Worm (Caenorhabditis elegans): ENCODE data around the gene spin-2.

spin-2 gene

DNA sequence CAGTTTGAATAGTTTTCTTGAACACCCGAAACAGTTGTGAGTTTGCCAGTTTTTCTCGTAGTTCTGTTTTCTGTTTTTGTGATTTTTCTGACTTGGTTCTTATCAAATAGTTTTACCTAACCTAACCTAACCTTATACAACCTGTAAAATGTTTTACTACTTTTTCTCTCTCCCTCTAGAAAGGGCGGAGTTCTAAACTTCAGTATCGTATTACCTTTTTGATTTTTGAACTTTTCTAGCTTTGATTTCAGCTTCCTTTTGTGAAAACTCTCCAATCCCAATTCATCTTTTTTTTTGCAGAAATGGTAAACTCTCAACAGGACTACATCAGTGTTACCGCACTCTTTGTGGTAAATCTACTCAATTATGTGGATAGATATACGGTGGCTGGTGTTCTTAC lies at the start of gene spin-2:
Gene spin-2 (plus strand): TSS at position 301 of the 400 bp plus-strand sequence.
- TF ChIP-seq nhr-71 (tag; optimal IDR thresholded peaks at IDR 0.05) (no peak), F16B12.6 (tag; optimal IDR thresholded peaks at IDR 0.05) (no peak), unc-86 (tag; optimal IDR thresholded peaks at IDR 0.05) (no peak), jun-1 (tag; optimal IDR thresholded peaks at IDR 0.05) (no peak), hlh-4 (tag; optimal IDR thresholded peaks at IDR 0.05) (no peak), sox-4 (tag; optimal IDR thresholded peaks at IDR 0.05) (no peak), lin-35 (GFP tag; optimal IDR thresholded peaks at IDR 0.05) (no peak), nhr-19 (GFP tag; conservative IDR thresholded peaks at IDR 0.05) (no peak), pag-3 (tag; optimal IDR thresholded peaks at IDR 0.05; ENCODE audit: borderline replicate concordance, insufficient read depth) (no peak), nhr-85 (tag) (no peak), alr-1 (tag; optimal IDR thresholded peaks at IDR 0.05; ENCODE audit: borderline replicate concordance) (no peak)

DNA sequence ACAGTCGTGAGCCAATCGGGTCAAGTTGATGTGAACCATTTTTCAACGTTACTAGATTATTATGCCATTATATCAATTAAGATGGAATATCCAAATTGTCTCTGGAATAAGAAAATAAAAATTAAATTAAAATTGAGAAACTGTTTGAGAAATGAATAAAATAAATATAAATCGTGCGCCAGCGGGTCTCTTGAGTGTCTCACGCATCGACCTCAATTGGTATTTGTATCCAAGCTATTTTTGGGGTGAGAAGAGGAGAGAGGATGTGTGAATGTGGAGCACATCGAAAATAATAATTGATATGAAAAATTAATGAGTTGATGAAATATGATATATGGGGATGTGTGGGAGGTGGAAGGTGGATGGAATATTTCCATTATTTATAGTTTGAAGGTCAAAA lies 47.9 kb upstream of the spin-2 start, which contains the start of gene F49E11.2:
Gene F49E11.2 (minus strand): TSS at position 101 of the 400 bp plus-strand sequence.
- TF ChIP-seq zip-4 (GFP tag; optimal IDR thresholded peaks at IDR 0.05): no peak

DNA sequence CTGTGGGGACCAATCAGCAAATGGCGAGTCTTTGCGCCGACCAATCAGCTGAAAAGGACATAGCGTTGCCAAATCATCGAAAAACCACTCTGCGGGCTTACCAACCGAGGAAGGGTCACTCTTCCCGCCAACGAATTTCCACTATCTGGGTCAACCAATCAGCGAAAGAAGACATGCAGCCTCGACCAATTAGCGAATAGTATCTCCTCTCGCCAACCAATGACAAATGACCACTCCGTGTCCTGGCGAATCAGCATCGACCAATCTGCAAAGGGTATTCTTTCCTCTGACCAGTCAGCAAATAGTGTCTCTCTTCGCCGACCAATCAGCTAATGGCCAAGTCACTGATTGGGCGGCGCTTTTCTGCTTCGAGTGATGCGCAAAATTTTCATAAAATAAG lies 45.3 kb upstream of the spin-2 start:
- TF ChIP-seq efl-1 (optimal IDR thresholded peaks at IDR 0.05) (no peak), efl-1 (GFP tag; optimal IDR thresholded peaks at IDR 0.05 in 1 of 2) (peak in 1 of 2 experiments; percentile 77), ces-1 (GFP tag; optimal IDR thresholded peaks at IDR 0.05) (no peak), snu-23 (GFP tag; optimal IDR thresholded peaks at IDR 0.05) (no peak), C16A3.4 (tag; optimal IDR thresholded peaks at IDR 0.05) (no peak), fkh-8 (tag; optimal IDR thresholded peaks at IDR 0.05) (no peak), zip-4 (GFP tag; optimal IDR thresholded peaks at IDR 0.05) (no peak), unc-98 (GFP tag; IDR thresholded peaks at IDR 0.05) (no peak)

DNA sequence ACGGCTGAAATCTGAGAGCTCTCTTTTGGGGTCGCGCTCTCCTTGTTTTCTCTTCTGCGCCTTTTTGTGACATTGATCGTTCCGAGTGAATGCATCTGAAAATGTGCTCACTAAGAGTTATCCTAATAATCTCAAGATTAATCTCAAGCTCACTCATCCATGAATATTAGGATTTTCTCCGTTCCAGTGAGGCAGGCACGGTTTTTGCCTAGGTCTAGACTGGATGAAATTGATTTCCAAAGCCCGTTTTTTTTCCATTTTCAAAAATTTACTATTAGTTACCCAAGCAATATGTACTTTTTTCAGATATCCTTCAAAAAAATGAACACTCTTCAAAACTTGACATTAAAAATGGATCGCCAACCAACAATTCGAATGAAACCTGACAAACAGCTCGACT lies 44.7 kb upstream of the spin-2 start, which contains the start of gene amt-2:
Gene amt-2 (plus strand): TSS at position 301 of the 400 bp plus-strand sequence.
- no peak for TF ChIP-seq efl-1 (optimal IDR thresholded peaks at IDR 0.05)
- TF ChIP-seq efl-1 (GFP tag; optimal IDR thresholded peaks at IDR 0.05 in 1 of 2): no peak
- TF ChIP-seq mef-2 (tag; optimal IDR thresholded peaks at IDR 0.05): no peak
- TF ChIP-seq ceh-90 (tag; optimal IDR thresholded peaks at IDR 0.05): no peak
- TF ChIP-seq Y116A8C.19 (tag; optimal IDR thresholded peaks at IDR 0.05; ENCODE audit: borderline replicate concordance): no peak
- no peak for TF ChIP-seq ztf-4 (tag; optimal IDR thresholded peaks at IDR 0.05)
- TF ChIP-seq snpc-4 (tag; optimal IDR thresholded peaks at IDR 0.05): no peak
- TF ChIP-seq dsc-1 (tag; optimal IDR thresholded peaks at IDR 0.05): no peak
- no peak for TF ChIP-seq nhr-20 (tag; optimal IDR thresholded peaks at IDR 0.05)
- TF ChIP-seq unc-86 (tag; optimal IDR thresholded peaks at IDR 0.05): no peak
- TF ChIP-seq mab-9 (GFP tag; IDR thresholded peaks at IDR 0.05): no peak
- TF ChIP-seq fkh-10 (GFP tag; optimal IDR thresholded peaks at IDR 0.05): no peak
- TF ChIP-seq ztf-11 (tag; optimal IDR thresholded peaks at IDR 0.05): no peak
- TF ChIP-seq ama-1 (optimal IDR thresholded peaks at IDR 0.05): no peak
- TF ChIP-seq ceh-63 (GFP tag; optimal IDR thresholded peaks at IDR 0.05): no peak
- no peak for TF ChIP-seq lir-3 (tag; optimal IDR thresholded peaks at IDR 0.05; ENCODE audit: poor library complexity)
- no peak for TF ChIP-seq unc-98 (GFP tag; IDR thresholded peaks at IDR 0.05)
- TF ChIP-seq nhr-47 (tag; optimal IDR thresholded peaks at IDR 0.05): no peak
- no peak for TF ChIP-seq ceh-88 (GFP tag; IDR thresholded peaks at IDR 0.05)
- TF ChIP-seq lin-15B (tag; optimal IDR thresholded peaks at IDR 0.05): no peak
- TF ChIP-seq C04F5.9 (tag; optimal IDR thresholded peaks at IDR 0.05): no peak

DNA sequence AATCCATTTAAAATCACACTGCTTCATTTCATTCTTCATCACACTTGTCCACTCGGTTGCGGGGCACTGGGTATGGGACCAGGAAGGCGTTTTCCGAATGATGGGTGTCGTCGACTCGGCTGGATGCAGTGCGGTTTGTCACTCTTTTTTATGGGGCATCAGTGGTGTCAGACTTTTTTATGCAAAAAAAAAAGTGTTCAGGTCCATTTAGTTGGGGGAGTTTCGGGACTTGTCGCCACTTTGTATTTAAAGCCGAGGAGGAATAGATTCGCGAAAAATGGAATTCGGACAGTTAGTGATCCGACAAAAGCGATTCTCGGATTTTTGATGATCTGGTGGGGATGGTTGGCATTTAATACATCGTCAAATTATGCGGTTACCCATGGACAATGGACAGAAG lies 41.8 kb upstream of the spin-2 start:
- TF ChIP-seq nhr-28 (tag; optimal IDR thresholded peaks at IDR 0.05): no peak
- TF ChIP-seq pqm-1 (tag; optimal IDR thresholded peaks at IDR 0.05): no peak
- no peak for TF ChIP-seq nhr-76 (tag; optimal IDR thresholded peaks at IDR 0.05)
- TF ChIP-seq fkh-10 (GFP tag; optimal IDR thresholded peaks at IDR 0.05): no peak
- TF ChIP-seq lin-14 (GFP tag; optimal IDR thresholded peaks at IDR 0.05): no peak
- no peak for TF ChIP-seq jun-1 (tag; optimal IDR thresholded peaks at IDR 0.05)
- no peak for TF ChIP-seq C16A3.4 (tag; optimal IDR thresholded peaks at IDR 0.05)
- no peak for TF ChIP-seq egl-13 (tag; optimal IDR thresholded peaks at IDR 0.05)
- no peak for TF ChIP-seq nhr-84 (tag; optimal IDR thresholded peaks at IDR 0.05)
- no peak for TF ChIP-seq nhr-85 (tag)
- TF ChIP-seq Y116A8C.19 (tag; optimal IDR thresholded peaks at IDR 0.05; ENCODE audit: borderline replicate concordance): no peak
- TF ChIP-seq hpl-2 (GFP tag; optimal IDR thresholded peaks at IDR 0.05): no peak
- TF ChIP-seq egl-27 (tag; optimal IDR thresholded peaks at IDR 0.05): no peak
- TF ChIP-seq alr-1 (tag; optimal IDR thresholded peaks at IDR 0.05; ENCODE audit: borderline replicate concordance): no peak
- no peak for TF ChIP-seq ceh-82 (tag; optimal IDR thresholded peaks at IDR 0.05)
- TF ChIP-seq ceh-90 (tag; optimal IDR thresholded peaks at IDR 0.05): no peak

Data from whole organism, L1 larva.